Worm (Caenorhabditis elegans) whole organism, young adult: ENCODE results near the gene aqp-10.

Experiments
- B0336.3 ChIP-seq: fragments of 200-800 bp; sonication (Bioruptor generic); IDR thresholded peaks from 2 replicates; pipeline ENCODE4 v1.3.6; 2022; ENCODE audit warnings: missing genetic modification characterization, missing compliant biosample characterization
- F10E7.11 ChIP-seq: sonication (generic microtip); optimal IDR thresholded peaks from 2 replicates; lab custom pipeline; 2017; ENCODE audit warnings: mild to moderate bottlenecking, missing genetic modification characterization, moderate library complexity, missing compliant biosample characterization
- F57A8.1 ChIP-seq: fragments of 200-800 bp; sonication (Bioruptor generic); optimal IDR thresholded peaks from 2 replicates; lab custom pipeline; 2018; ENCODE audit warnings: mild to moderate bottlenecking, missing genetic modification characterization, moderate library complexity, missing compliant biosample characterization
- K11D2.4 ChIP-seq: fragments of 200-800 bp; sonication (Bioruptor generic); IDR thresholded peaks from 2 replicates; pipeline ENCODE4 v1.3.6; 2022; ENCODE audit warnings: missing genetic modification reagents, missing genetic modification characterization, missing compliant biosample characterization
- K12H6.12 ChIP-seq: fragments of 200-800 bp; sonication (Bioruptor generic); optimal IDR thresholded peaks from 2 replicates; lab custom pipeline; 2018; ENCODE audit warnings: mild to moderate bottlenecking, missing genetic modification characterization, missing compliant biosample characterization
- ZK185.1 ChIP-seq: sonication (generic microtip); optimal IDR thresholded peaks from 2 replicates; lab custom pipeline; 2016; ENCODE audit warnings: mild to moderate bottlenecking, missing genetic modification characterization, missing compliant biosample characterization; ENCODE audit not compliant: poor library complexity, severe bottlenecking
- atf-7 ChIP-seq: sonication (generic microtip); optimal IDR thresholded peaks from 2 replicates; lab custom pipeline; 2017; ENCODE audit warnings: mild to moderate bottlenecking, missing genetic modification characterization, missing compliant biosample characterization
- attf-5 ChIP-seq: fragments of 200-800 bp; sonication (Bioruptor generic); optimal IDR thresholded peaks from 2 replicates; lab custom pipeline; 2018; ENCODE audit warnings: mild to moderate bottlenecking, missing genetic modification characterization, missing compliant biosample characterization
- bed-1 ChIP-seq: fragments of 200-800 bp; sonication (Bioruptor generic); IDR thresholded peaks from 2 replicates; pipeline ENCODE4 v1.3.6; 2022; ENCODE audit warnings: missing genetic modification reagents, missing genetic modification characterization, missing compliant biosample characterization
- ccch-3 ChIP-seq: fragments of 200-800 bp; sonication (Bioruptor generic); optimal IDR thresholded peaks from 2 replicates; lab custom pipeline; 2018; ENCODE audit warnings: mild to moderate bottlenecking, missing genetic modification characterization, missing compliant biosample characterization
- cebp-1 ChIP-seq, 2 experiments: fragments of 200-800 bp in 1 of 2; sonication (Bioruptor generic) in 1 of 2; sonication (generic microtip) in 1 of 2; IDR thresholded peaks in 1 of 2; optimal IDR thresholded peaks in 1 of 2; 2 replicates each; pipeline versions ENCODE4 v1.3.6 to Lab custom; 2017 to 2022; ENCODE audit warnings: missing compliant biosample characterization in 2 of 2, missing genetic modification characterization in 2 of 2, mild to moderate bottlenecking in 1 of 2, missing genetic modification reagents in 1 of 2, moderate library complexity in 1 of 2
- cebp-2 ChIP-seq: fragments of 200-800 bp; sonication (Bioruptor generic); IDR thresholded peaks from 2 replicates; pipeline ENCODE4 v1.3.6; 2022; ENCODE audit warnings: missing genetic modification characterization, missing compliant biosample characterization
- ceh-100 ChIP-seq: fragments of 200-800 bp; sonication (Bioruptor generic); IDR thresholded peaks from 2 replicates; pipeline ENCODE4 v1.3.6; 2022; ENCODE audit warnings: missing genetic modification reagents, missing genetic modification characterization, missing compliant biosample characterization
- ceh-27 ChIP-seq: fragments of 200-800 bp; sonication (Bioruptor generic); optimal IDR thresholded peaks from 2 replicates; lab custom pipeline; 2018; ENCODE audit warnings: mild to moderate bottlenecking, missing genetic modification characterization, moderate library complexity, missing compliant biosample characterization
- ceh-91 ChIP-seq: fragments of 200-800 bp; sonication (Bioruptor generic); IDR thresholded peaks from 2 replicates; pipeline ENCODE4 v1.3.6; 2022; ENCODE audit warnings: missing genetic modification reagents, missing genetic modification characterization, missing compliant biosample characterization
- die-1 ChIP-seq: sonication (generic microtip); optimal IDR thresholded peaks from 2 replicates; lab custom pipeline; 2016; ENCODE audit warnings: missing genotype, mild to moderate bottlenecking, missing genetic modification characterization, missing compliant biosample characterization
- fkh-3 ChIP-seq: sonication (generic microtip); optimal IDR thresholded peaks from 2 replicates; lab custom pipeline; 2016; ENCODE audit warnings: mild to moderate bottlenecking, missing genetic modification characterization, missing compliant biosample characterization
- hmg-1.2 ChIP-seq: fragments of 200-800 bp; sonication (Bioruptor generic); IDR thresholded peaks from 2 replicates; pipeline ENCODE4 v1.3.6; 2022; ENCODE audit warnings: missing genetic modification reagents, missing genetic modification characterization, missing compliant biosample characterization
- lag-1 ChIP-seq: fragments of 200-800 bp; sonication (Bioruptor generic); IDR thresholded peaks from 2 replicates; pipeline ENCODE4 v1.3.6; 2022; ENCODE audit warnings: missing genetic modification reagents, missing genetic modification characterization, missing compliant biosample characterization
- let-607 ChIP-seq, 2 experiments: fragments of 200-800 bp in 1 of 2; sonication (Bioruptor generic) in 1 of 2; sonication (generic microtip) in 1 of 2; optimal IDR thresholded peaks; 2 replicates each; lab custom pipeline; 2016 to 2018; ENCODE audit warnings: mild to moderate bottlenecking in 2 of 2, missing compliant biosample characterization in 2 of 2, missing genetic modification characterization in 2 of 2, moderate library complexity in 2 of 2, missing genotype in 1 of 2
- lin-35 ChIP-seq, 3 experiments: fragments of 150-350 bp in 2 of 3; sonication (generic microtip) in 1 of 3; optimal IDR thresholded peaks; 2 replicates each; lab custom pipeline; 2014 to 2018; ENCODE audit warnings: missing biosample characterization in 3 of 3, missing genetic modification characterization in 3 of 3, missing genetic modification reagents in 3 of 3
- lin-40 ChIP-seq: sonication (generic microtip); optimal IDR thresholded peaks from 2 replicates; lab custom pipeline; 2016; ENCODE audit warnings: missing genetic modification characterization, mild to moderate bottlenecking, missing compliant biosample characterization, missing genotype, missing genetic modification reagents
- lin-54 ChIP-seq: fragments of 200-800 bp; sonication (Bioruptor generic); optimal IDR thresholded peaks from 2 replicates; lab custom pipeline; 2018; ENCODE audit warnings: mild to moderate bottlenecking, missing genetic modification characterization, missing compliant biosample characterization
- lir-1 ChIP-seq: fragments of 200-800 bp; sonication (Bioruptor generic); conservative IDR thresholded peaks from 2 replicates; pipeline ENCODE4 v1.3.6; 2022; ENCODE audit warnings: missing genetic modification reagents, missing genetic modification characterization, missing compliant biosample characterization
- madf-10 ChIP-seq: sonication (generic microtip); optimal IDR thresholded peaks from 2 replicates; lab custom pipeline; 2016; ENCODE audit warnings: mild to moderate bottlenecking, missing genetic modification characterization, missing compliant biosample characterization
- madf-8 ChIP-seq: fragments of 200-800 bp; sonication (Bioruptor generic); conservative IDR thresholded peaks from 2 replicates; pipeline ENCODE4 v1.3.6; 2022; ENCODE audit warnings: missing genetic modification reagents, missing genetic modification characterization, missing compliant biosample characterization
- mcd-1 ChIP-seq: fragments of 200-800 bp; sonication (Bioruptor generic); IDR thresholded peaks from 2 replicates; pipeline ENCODE4 v1.3.6; 2022; ENCODE audit warnings: missing genetic modification reagents, missing genetic modification characterization, missing compliant biosample characterization
- nfyb-1 ChIP-seq: fragments of 200-800 bp; sonication (Bioruptor generic); IDR thresholded peaks from 2 replicates; pipeline ENCODE4 v1.3.6; 2022; ENCODE audit warnings: missing genetic modification reagents, missing genetic modification characterization, missing compliant biosample characterization
- nhr-80 ChIP-seq: sonication (generic microtip); optimal IDR thresholded peaks from 2 replicates; lab custom pipeline; 2016; ENCODE audit warnings: missing genetic modification characterization, missing compliant biosample characterization
- nhr-90 ChIP-seq: sonication (generic microtip); optimal IDR thresholded peaks from 2 replicates; lab custom pipeline; 2016; ENCODE audit warnings: missing genotype, mild to moderate bottlenecking, missing genetic modification characterization, missing compliant biosample characterization
- pbrm-1 ChIP-seq: fragments of 200-800 bp; sonication (Bioruptor generic); IDR thresholded peaks from 2 replicates; pipeline ENCODE4 v1.3.6; 2022; ENCODE audit warnings: missing genetic modification reagents, missing genetic modification characterization, missing compliant biosample characterization
- rcor-1 ChIP-seq: fragments of 200-800 bp; sonication (Bioruptor generic); IDR thresholded peaks from 2 replicates; pipeline ENCODE4 v1.3.6; 2022; ENCODE audit warnings: missing genetic modification reagents, missing genetic modification characterization, missing compliant biosample characterization
- rec-8 ChIP-seq, 2 experiments: sonication (generic microtip); optimal IDR thresholded peaks; 2 replicates each; lab custom pipeline; 2016; ENCODE audit warnings: mild to moderate bottlenecking in 2 of 2, missing genetic modification characterization in 2 of 2, missing genetic modification reagents in 2 of 2, missing genotype in 2 of 2, missing biosample characterization in 1 of 2, missing compliant biosample characterization in 1 of 2, moderate library complexity in 1 of 2
- repo-1 ChIP-seq: sonication (generic microtip); optimal IDR thresholded peaks from 2 replicates; lab custom pipeline; 2017; ENCODE audit warnings: mild to moderate bottlenecking, missing genetic modification characterization, missing compliant biosample characterization
- snpc-4 ChIP-seq, 5 experiments: fragments of 150-350 bp in 1 of 5; sonication (generic microtip) in 4 of 5; optimal IDR thresholded peaks; 2 replicates each; lab custom pipeline; 2014 to 2018; ENCODE audit warnings: missing genetic modification characterization in 5 of 5, missing biosample characterization in 3 of 5, antibody characterized with exemption in 2 of 5, mild to moderate bottlenecking in 2 of 5, missing compliant biosample characterization in 2 of 5, missing genotype in 2 of 5, moderate library complexity in 2 of 5, missing genetic modification reagents in 1 of 5
- somi-1 ChIP-seq: fragments of 200-800 bp; sonication (Bioruptor generic); optimal IDR thresholded peaks from 2 replicates; lab custom pipeline; 2018; ENCODE audit warnings: mild to moderate bottlenecking, missing genetic modification characterization, missing compliant biosample characterization
- tbp1 ChIP-seq: fragments of 200-800 bp; sonication (Bioruptor generic); optimal IDR thresholded peaks from 2 replicates; lab custom pipeline; 2018; ENCODE audit warnings: mild to moderate bottlenecking, missing genetic modification characterization, missing compliant biosample characterization
- unc-130 ChIP-seq: sonication (generic microtip); optimal IDR thresholded peaks from 2 replicates; lab custom pipeline; 2016; ENCODE audit warnings: missing genetic modification reagents, missing genetic modification characterization, missing compliant biosample characterization
- ztf-26 ChIP-seq: sonication (generic microtip); optimal IDR thresholded peaks from 2 replicates; lab custom pipeline; 2017; ENCODE audit warnings: missing genetic modification characterization, missing compliant biosample characterization

Gene aqp-10

DNA sequence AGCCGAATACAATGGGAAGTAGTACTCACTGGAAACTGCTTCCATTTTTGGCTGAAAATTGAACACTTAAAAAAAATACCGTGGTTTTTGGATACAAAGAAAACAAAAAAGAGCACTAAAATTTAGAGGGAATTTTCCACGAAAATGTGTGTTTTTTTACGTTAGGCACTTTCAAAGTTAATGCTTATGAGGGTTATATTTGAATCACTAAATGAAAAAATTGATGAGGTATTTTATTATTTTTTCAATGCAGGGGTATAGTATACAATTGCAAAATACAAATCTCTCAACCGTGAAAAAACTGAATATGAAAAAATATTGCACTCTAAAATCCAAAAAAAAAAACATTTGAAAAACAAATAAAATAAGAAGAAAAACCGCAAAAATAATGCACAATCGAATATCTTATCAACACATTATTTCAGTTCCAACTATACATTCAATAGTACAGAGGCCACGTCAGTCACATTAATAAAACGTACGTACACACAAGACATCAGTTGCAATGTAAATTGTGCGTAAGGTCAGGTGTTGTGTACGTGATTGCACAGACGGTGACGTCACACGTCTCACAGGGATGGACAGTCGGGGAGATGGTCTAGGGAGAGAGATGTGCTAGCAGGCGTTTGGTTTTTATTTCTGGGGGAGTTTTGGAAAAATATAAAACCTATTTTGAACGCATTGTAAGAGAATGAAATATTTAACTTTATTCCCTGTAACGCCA is at the start of gene aqp-10:
Gene aqp-10 (minus strand): TSS at position 51 of the 724 bp plus-strand sequence.
- TF ChIP-seq madf-10 (tag; lab: Kevin White, UChicago) (peak; percentile 6), ceh-100 (GFP tag; lab: Robert Waterston, UW) (no peak), lir-1 (GFP tag; lab: Robert Waterston, UW) (no peak), nhr-90 (tag; lab: Kevin White, UChicago) (no peak), B0336.3 (GFP tag; lab: Robert Waterston, UW) (0 out of 2 replicates have a peak, but pooled peaks have one; percentile 30), ztf-26 (no peak), atf-7 (peak; percentile 54), bed-1 (GFP tag; lab: Robert Waterston, UW) (no peak), rec-8 (tag; optimal IDR thresholded peaks at IDR 0.05; lab: Kevin White, UChicago) (no peak), snpc-4 (GFP tag; optimal IDR thresholded peaks at IDR 0.05; lab: Kevin White, UChicago) (no peak), snpc-4 (tag; optimal IDR thresholded peaks at IDR 0.05; lab: Kevin White, UChicago) (peak in 2 of 4 experiments; percentile 34 to 47), lin-40 (tag; lab: Kevin White, UChicago) (peak; percentile 11), lag-1 (no peak), K12H6.12 (tag; lab: Kevin White, UChicago) (peak; percentile 3), ceh-91 (no peak), mcd-1 (GFP tag; lab: Robert Waterston, UW) (0 out of 2 replicates have a peak, but pooled peaks have one; percentile 26), somi-1 (GFP tag; lab: Kevin White, UChicago) (peak; percentile 19), F57A8.1 (GFP tag; lab: Kevin White, UChicago) (no peak), let-607 (tag; optimal IDR thresholded peaks at IDR 0.05; lab: Kevin White, UChicago) (peak; percentile 95), nfyb-1 (GFP tag; lab: Robert Waterston, UW) (0 out of 2 replicates have a peak, but pooled peaks have one; percentile 41), ceh-27 (peak; percentile 1), ZK185.1 (tag; lab: Kevin White, UChicago) (peak; percentile 38), madf-8 (no peak), lin-54 (GFP tag; lab: Kevin White, UChicago) (peak; percentile 37), rcor-1 (GFP tag; lab: Robert Waterston, UW) (no peak), fkh-3 (tag; lab: Kevin White, UChicago) (no peak), hmg-1.2 (0 out of 2 replicates have a peak, but pooled peaks have one; percentile 14), attf-5 (GFP tag; lab: Kevin White, UChicago) (peak; percentile 14), die-1 (no peak), cebp-2 (GFP tag; lab: Robert Waterston, UW) (no peak), K11D2.4 (no peak), nhr-80 (tag; lab: Kevin White, UChicago) (peak; percentile 82), unc-130 (GFP tag; lab: Kevin White, UChicago) (no peak), pbrm-1 (GFP tag; lab: Robert Waterston, UW) (0 out of 2 replicates have a peak, but pooled peaks have one; percentile 34), ccch-3 (GFP tag; lab: Kevin White, UChicago) (no peak), cebp-1 (GFP tag; IDR thresholded peaks at IDR 0.05; lab: Robert Waterston, UW) (no peak), cebp-1 (tag; optimal IDR thresholded peaks at IDR 0.05; lab: Kevin White, UChicago) (peak; percentile 60), lin-35 (GFP tag; optimal IDR thresholded peaks at IDR 0.05; lab: Kevin White, UChicago) (no peak), repo-1 (tag; lab: Kevin White, UChicago) (peak; percentile 67), F10E7.11 (tag; lab: Kevin White, UChicago) (no peak), tbp1 (GFP tag; lab: Kevin White, UChicago) (peak; percentile 29)
- TF ChIP-seq, all 124 proteins: peak for 20
